Fruit fly (Drosophila melanogaster): ENCODE measurements around the gene cv.

DNA sequence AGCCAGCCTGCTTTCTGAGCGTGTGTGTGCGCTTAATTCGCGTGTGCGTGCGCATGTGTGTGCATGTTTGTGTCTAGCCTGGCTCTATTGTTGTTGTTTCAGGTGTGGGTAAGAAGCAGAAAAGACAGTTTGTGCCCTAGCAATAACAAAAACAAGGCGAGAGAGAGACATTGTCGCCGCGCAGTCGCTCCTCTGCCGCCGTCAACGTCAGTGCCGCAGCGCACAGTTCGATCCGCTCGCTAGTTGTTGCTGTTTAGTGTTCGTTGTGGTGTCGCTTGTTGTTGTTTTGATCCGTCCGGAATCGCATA lies 368 bp downstream of the cv start:
- TF ChIP-seq kah (GFP tag; optimal IDR thresholded peaks at IDR 0.05), result no peak
- no peak for TF ChIP-seq lov (optimal IDR thresholded peaks at IDR 0.05)
- TF ChIP-seq lov (GFP tag; IDR thresholded peaks at IDR 0.05), result no peak
- no peak for TF ChIP-seq Tbp (GFP tag; optimal IDR thresholded peaks at IDR 0.05)
- no peak for TF ChIP-seq knrl (GFP tag; IDR thresholded peaks at IDR 0.05; ENCODE audit: partially characterized antibody)
- TF ChIP-seq sqz (GFP tag; optimal IDR thresholded peaks at IDR 0.05), result no peak
